Fruit fly (Drosophila melanogaster): ENCODE results near the gene tHMG2.

Gene tHMG2

DNA sequence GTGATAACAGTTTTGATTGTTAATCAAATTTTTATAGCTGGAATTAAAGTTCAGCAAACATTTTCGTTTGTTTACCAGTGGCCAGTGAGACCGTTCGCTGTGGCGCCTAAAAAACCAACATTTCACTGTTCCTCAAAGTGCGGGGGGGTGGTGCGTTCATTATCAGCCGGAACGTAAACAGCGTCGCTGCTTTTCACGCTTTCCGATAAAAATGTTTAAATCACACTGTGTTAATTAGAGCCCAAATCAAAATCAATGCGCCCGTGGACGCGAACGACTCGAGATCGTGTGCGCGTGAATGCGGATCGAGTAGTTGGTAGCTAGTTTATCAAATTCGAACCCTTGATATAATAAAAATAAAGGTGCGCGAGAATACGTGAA is 44.9 kb upstream of the tHMG2 start, which contains the start of gene CG34376 (continued):
- no peak for TF ChIP-seq dsx (GFP tag; optimal IDR thresholded peaks at IDR 0.05; ENCODE audit: poor library complexity, severe bottlenecking)
- peak; percentile 24 for TF ChIP-seq achi (GFP tag; optimal IDR thresholded peaks at IDR 0.05)
- TF ChIP-seq Gug (GFP tag; IDR thresholded peaks at IDR 0.05) = peak; percentile 51
- no peak for TF ChIP-seq spab (GFP tag; optimal IDR thresholded peaks at IDR 0.05)
- TF ChIP-seq CG32006 (GFP tag; optimal IDR thresholded peaks at IDR 0.05) = peak; percentile 55
- TF ChIP-seq topi (GFP tag; optimal IDR thresholded peaks at IDR 0.05) = peak; percentile 0
- peak; percentile 46 for TF ChIP-seq net (GFP tag; optimal IDR thresholded peaks at IDR 0.05)
- no peak for TF ChIP-seq Smox (GFP tag; optimal IDR thresholded peaks at IDR 0.05)
- TF ChIP-seq CG10669 (GFP tag; optimal IDR thresholded peaks at IDR 0.05) = no peak
- no peak for TF ChIP-seq OdsH (GFP tag; optimal IDR thresholded peaks at IDR 0.05)
- no peak for TF ChIP-seq CG31627 (GFP tag; optimal IDR thresholded peaks at IDR 0.05)
- no peak for TF ChIP-seq CG6808 (GFP tag; optimal IDR thresholded peaks at IDR 0.05)
- TF ChIP-seq CG10631 (GFP tag; optimal IDR thresholded peaks at IDR 0.05) = peak; percentile 25
- no peak for TF ChIP-seq CG16779 (tag; optimal IDR thresholded peaks at IDR 0.05)
- peak; percentile 63 for TF ChIP-seq CG6854 (GFP tag; optimal IDR thresholded peaks at IDR 0.05)
- TF ChIP-seq CG15336 (GFP tag; IDR thresholded peaks at IDR 0.05) = no peak
- no peak for TF ChIP-seq esn (GFP tag; optimal IDR thresholded peaks at IDR 0.05)
- TF ChIP-seq salr (GFP tag; optimal IDR thresholded peaks at IDR 0.05) = peak in 1 of 2 experiments; percentile 55
- TF ChIP-seq Hr4 (GFP tag; optimal IDR thresholded peaks at IDR 0.05) = no peak
- no peak for TF ChIP-seq Lpt (GFP tag; optimal IDR thresholded peaks at IDR 0.05)
- no peak for TF ChIP-seq ss (GFP tag; optimal IDR thresholded peaks at IDR 0.05)
- TF ChIP-seq Sox15 (GFP tag; optimal IDR thresholded peaks at IDR 0.05) = no peak
- peak; percentile 18 for TF ChIP-seq vri (GFP tag; optimal IDR thresholded peaks at IDR 0.05)
- no peak for TF ChIP-seq Ets96B (tag; optimal IDR thresholded peaks at IDR 0.05)
- peak; percentile 54 for TF ChIP-seq svp (GFP tag)
- no peak for TF ChIP-seq CG6276 (GFP tag; optimal IDR thresholded peaks at IDR 0.05)
- no peak for TF ChIP-seq Blimp-1 (GFP tag; optimal IDR thresholded peaks at IDR 0.05)
- TF ChIP-seq CG3032 (tag; optimal IDR thresholded peaks at IDR 0.05) = peak; percentile 6
- TF ChIP-seq Sox102F (GFP tag; optimal IDR thresholded peaks at IDR 0.05) = no peak
- TF ChIP-seq CG11762 (GFP tag; optimal IDR thresholded peaks at IDR 0.05; ENCODE audit: insufficient read depth) = no peak
- peak; percentile 18 for TF ChIP-seq Sox14 (GFP tag; optimal IDR thresholded peaks at IDR 0.05)
- TF ChIP-seq fd85E (GFP tag; optimal IDR thresholded peaks at IDR 0.05) = no peak
- no peak for TF ChIP-seq Hr39 (GFP tag; optimal IDR thresholded peaks at IDR 0.05)
- TF ChIP-seq fkh (GFP tag; optimal IDR thresholded peaks at IDR 0.05) = peak; percentile 100
- TF ChIP-seq CG6792 (GFP tag; optimal IDR thresholded peaks at IDR 0.05) = no peak
- no peak for TF ChIP-seq cyc (GFP tag; optimal IDR thresholded peaks at IDR 0.05)
- peak; percentile 83 for TF ChIP-seq eg (GFP tag; IDR thresholded peaks at IDR 0.05)

DNA sequence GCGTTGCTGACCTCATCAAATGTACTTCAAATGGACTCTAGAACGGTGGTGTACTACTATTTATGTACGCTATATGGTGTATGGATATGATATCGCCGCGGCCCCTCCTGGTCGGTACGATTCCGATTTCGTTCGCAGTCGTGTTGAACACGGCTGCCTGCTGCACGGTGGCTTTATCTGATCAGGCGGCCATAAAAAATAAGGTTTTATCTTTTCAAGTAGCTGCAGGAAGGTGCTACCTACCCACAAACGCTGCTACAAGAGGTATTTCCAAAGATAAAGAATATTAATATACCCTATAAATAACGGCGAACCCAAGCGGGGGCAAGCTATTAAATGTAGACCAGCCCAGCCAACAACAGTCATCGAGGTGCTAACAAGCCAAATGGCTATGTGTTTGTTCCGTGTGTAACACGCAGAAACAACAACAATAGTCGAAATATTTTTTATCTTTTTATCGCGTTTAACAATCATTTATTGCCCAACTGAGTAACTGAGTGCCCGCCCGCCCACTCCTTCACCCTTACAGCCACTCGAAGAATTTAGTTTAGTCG is 42.8 kb upstream of the tHMG2 start:
- TF ChIP-seq CG4318 (GFP tag; optimal IDR thresholded peaks at IDR 0.05) (no peak), CG6792 (GFP tag; optimal IDR thresholded peaks at IDR 0.05) (no peak), CG6163 (GFP tag; IDR thresholded peaks at IDR 0.05) (no peak), Hr39 (GFP tag; optimal IDR thresholded peaks at IDR 0.05) (no peak), fkh (GFP tag; optimal IDR thresholded peaks at IDR 0.05) (peak; percentile 15)

Measured in whole organism, prepupa.